Worm (Caenorhabditis elegans) whole organism, young adult: ENCODE data around the gene Y82E9BL.19.

Experiments used
- F39B2.1 ChIP-seq: fragments of 200-800 bp; sonication (Bioruptor generic); IDR thresholded peaks from 2 replicates; pipeline ENCODE4 v1.3.6; 2022; ENCODE audit warnings: missing genetic modification reagents, missing genetic modification characterization, missing compliant biosample characterization
- K11D2.4 ChIP-seq: fragments of 200-800 bp; sonication (Bioruptor generic); IDR thresholded peaks from 2 replicates; pipeline ENCODE4 v1.3.6; 2022; ENCODE audit warnings: missing genetic modification reagents, missing genetic modification characterization, missing compliant biosample characterization
- T26A5.8 ChIP-seq: sonication (generic microtip); optimal IDR thresholded peaks from 2 replicates; lab custom pipeline; 2016; ENCODE audit warnings: missing genetic modification characterization, missing compliant biosample characterization
- Y53G8AR.9 ChIP-seq: fragments of 200-800 bp; sonication (Bioruptor generic); conservative IDR thresholded peaks from 2 replicates; pipeline ENCODE4 v1.3.6; 2022; ENCODE audit warnings: missing genetic modification reagents, missing genetic modification characterization, missing compliant biosample characterization
- Y56A3A.18 ChIP-seq: fragments of 200-800 bp; sonication (Bioruptor generic); IDR thresholded peaks from 2 replicates; pipeline ENCODE4 v1.3.6; 2022; ENCODE audit warnings: missing genetic modification reagents, missing genetic modification characterization, missing compliant biosample characterization
- hlh-26 ChIP-seq: fragments of 200-800 bp; sonication (Bioruptor generic); conservative IDR thresholded peaks from 2 replicates; pipeline ENCODE4 v1.3.6; 2022; ENCODE audit warnings: missing genetic modification reagents, missing genetic modification characterization, missing compliant biosample characterization
- repo-1 ChIP-seq: sonication (generic microtip); optimal IDR thresholded peaks from 2 replicates; lab custom pipeline; 2017; ENCODE audit warnings: mild to moderate bottlenecking, missing genetic modification characterization, missing compliant biosample characterization
- sdz-38 ChIP-seq: sonication (generic microtip); optimal IDR thresholded peaks from 2 replicates; lab custom pipeline; 2016; ENCODE audit warnings: missing genotype, missing genetic modification characterization, missing compliant biosample characterization
- ztf-22 ChIP-seq: fragments of 200-800 bp; sonication (Bioruptor generic); optimal IDR thresholded peaks from 2 replicates; lab custom pipeline; 2018; ENCODE audit warnings: mild to moderate bottlenecking, missing genetic modification characterization, moderate library complexity, missing compliant biosample characterization

- TF ChIP-seq sdz-38, result no peak
- TF ChIP-seq F39B2.1, result no peak
- TF ChIP-seq K11D2.4 (GFP tag; lab: Robert Waterston, UW), result no peak
- no peak for TF ChIP-seq Y53G8AR.9
- TF ChIP-seq hlh-26 (GFP tag; lab: Robert Waterston, UW), result no peak
- no peak for TF ChIP-seq repo-1 (tag; lab: Kevin White, UChicago)
- TF ChIP-seq T26A5.8 (tag; lab: Kevin White, UChicago), result no peak
- no peak for TF ChIP-seq ztf-22 (GFP tag; lab: Kevin White, UChicago)
- TF ChIP-seq Y56A3A.18 (GFP tag; lab: Robert Waterston, UW), result no peak
Measured at ce11 chrIII:1295149-1295716, 36.6 kb upstream of the Y82E9BL.19 start, which contains the start of gene fbxa-35.
